Worm (Caenorhabditis elegans) whole organism, L4 larva: ENCODE measurements around the gene ZK637.4.

ENCODE experiments used
- F26F4.8 ChIP-seq: fragments of 200-800 bp; sonication (Bioruptor generic); conservative IDR thresholded peaks from 2 replicates; pipeline ENCODE4 v1.3.6; 2022; ENCODE audit warnings: missing genetic modification characterization, missing compliant biosample characterization
- F37D6.2 ChIP-seq: sonication (generic microtip); optimal IDR thresholded peaks from 2 replicates; lab custom pipeline; 2016; ENCODE audit warnings: mild to moderate bottlenecking, missing genetic modification characterization, missing compliant biosample characterization
- R02D3.7 ChIP-seq: fragments of 150-350 bp; sonication (generic microtip); optimal IDR thresholded peaks from 3 replicates; lab custom pipeline; 2014; ENCODE audit warnings: missing biosample characterization, missing genetic modification characterization
- T20F7.1 ChIP-seq: fragments of 200-800 bp; sonication (Bioruptor generic); optimal IDR thresholded peaks from 2 replicates; lab custom pipeline; 2018; ENCODE audit warnings: mild to moderate bottlenecking, missing genetic modification characterization, missing compliant biosample characterization
- T26A8.4 ChIP-seq: fragments of 200-800 bp; sonication (Bioruptor generic); IDR thresholded peaks from 2 replicates; pipeline ENCODE4 v1.3.6; 2022; ENCODE audit warnings: missing genetic modification characterization, missing compliant biosample characterization
- Y105C5A.15 ChIP-seq: fragments of 200-800 bp; sonication (Bioruptor generic); IDR thresholded peaks from 2 replicates; pipeline ENCODE4 v1.3.6; 2022; ENCODE audit warnings: missing genetic modification characterization, missing compliant biosample characterization
- ZK337.2 ChIP-seq: fragments of 200-800 bp; sonication (Bioruptor generic); IDR thresholded peaks from 2 replicates; pipeline ENCODE4 v1.3.6; 2022; ENCODE audit warnings: missing genetic modification reagents, missing genetic modification characterization, missing compliant biosample characterization
- ZK546.5 ChIP-seq, 2 experiments: sonication (generic microtip); optimal IDR thresholded peaks; 2 replicates each; lab custom pipeline; 2017; ENCODE audit warnings: missing biosample characterization in 2 of 2, missing genetic modification characterization in 2 of 2
- aha-1 ChIP-seq: fragments of 150-350 bp; peaks from one replicate; lab custom pipeline; 2014; ENCODE audit warnings: missing biosample characterization, missing genetic modification characterization
- ama-1 ChIP-seq: fragments of 150-350 bp; optimal IDR thresholded peaks from 2 replicates; lab custom pipeline; 2014; ENCODE audit warnings: inconsistent platforms, mixed read lengths
- ces-1 ChIP-seq: fragments of 150-350 bp; sonication (generic microtip); optimal IDR thresholded peaks from 4 replicates; lab custom pipeline; 2014; ENCODE audit warnings: missing biosample characterization, missing genetic modification reagents, missing genetic modification characterization
- cey-2 ChIP-seq: sonication (generic microtip); optimal IDR thresholded peaks from 3 replicates; lab custom pipeline; 2017; ENCODE audit warnings: missing genetic modification characterization, mild to moderate bottlenecking, missing compliant biosample characterization, antibody characterized with exemption, borderline replicate concordance; ENCODE audit not compliant: insufficient read depth
- daf-8 ChIP-seq: fragments of 200-800 bp; sonication (Bioruptor generic); IDR thresholded peaks from 2 replicates; pipeline ENCODE4 v1.3.6; 2022; ENCODE audit warnings: missing genetic modification characterization, missing compliant biosample characterization
- dmd-6 ChIP-seq: fragments of 200-800 bp; sonication (Bioruptor generic); IDR thresholded peaks from 2 replicates; pipeline ENCODE4 v1.3.6; 2022; ENCODE audit warnings: missing genetic modification reagents, missing genetic modification characterization, missing compliant biosample characterization
- dmd-9 ChIP-seq: fragments of 200-800 bp; sonication (Bioruptor generic); IDR thresholded peaks from 2 replicates; pipeline ENCODE4 v1.3.6; 2022; ENCODE audit warnings: missing genetic modification reagents, missing genetic modification characterization, missing compliant biosample characterization
- duxl-1 ChIP-seq: sonication (generic microtip); optimal IDR thresholded peaks from 2 replicates; lab custom pipeline; 2016; ENCODE audit warnings: mild to moderate bottlenecking, missing genetic modification characterization, moderate library complexity, missing compliant biosample characterization; ENCODE audit not compliant: poor library complexity
- dve-1 ChIP-seq: sonication (generic microtip); optimal IDR thresholded peaks from 2 replicates; lab custom pipeline; 2017; ENCODE audit warnings: antibody characterized with exemption, mild to moderate bottlenecking, missing genetic modification characterization, missing compliant biosample characterization; ENCODE audit not compliant: insufficient read depth
- egl-43 ChIP-seq: fragments of 200-800 bp; sonication (Bioruptor generic); IDR thresholded peaks from 2 replicates; pipeline ENCODE4 v1.3.6; 2022; ENCODE audit warnings: missing genetic modification reagents, missing genetic modification characterization, missing compliant biosample characterization
- hif-1 ChIP-seq, 2 experiments: sonication (generic microtip); optimal IDR thresholded peaks; 2 replicates each; lab custom pipeline; 2016 to 2017; ENCODE audit warnings: missing compliant biosample characterization in 2 of 2, missing genetic modification characterization in 2 of 2, missing genetic modification reagents in 2 of 2, missing genotype in 2 of 2, mild to moderate bottlenecking in 1 of 2
- hlh-30 ChIP-seq: sonication (generic microtip); optimal IDR thresholded peaks from 2 replicates; lab custom pipeline; 2017; ENCODE audit warnings: antibody characterized with exemption, mild to moderate bottlenecking, missing genetic modification characterization, missing compliant biosample characterization; ENCODE audit not compliant: insufficient read depth
- hmg-1.1 ChIP-seq: fragments of 200-800 bp; sonication (Bioruptor generic); IDR thresholded peaks from 2 replicates; pipeline ENCODE4 v1.3.6; 2022; ENCODE audit warnings: missing genetic modification reagents, missing genetic modification characterization, missing compliant biosample characterization
- lim-7 ChIP-seq: fragments of 200-800 bp; sonication (Bioruptor generic); IDR thresholded peaks from 2 replicates; pipeline ENCODE4 v1.3.6; 2022; ENCODE audit warnings: missing genetic modification characterization, missing compliant biosample characterization
- lin-13 ChIP-seq: fragments of 150-350 bp; optimal IDR thresholded peaks from 2 replicates; lab custom pipeline; 2014; ENCODE audit warnings: missing biosample characterization, missing genetic modification reagents, missing genetic modification characterization
- madf-5 ChIP-seq, 2 experiments: fragments of 200-800 bp; sonication (Bioruptor generic); IDR thresholded peaks; 2 replicates each; pipeline ENCODE4 v1.3.6; 2022; ENCODE audit warnings: missing compliant biosample characterization in 2 of 2, missing genetic modification characterization in 2 of 2
- madf-9 ChIP-seq: fragments of 200-800 bp; sonication (Bioruptor generic); conservative IDR thresholded peaks from 2 replicates; pipeline ENCODE4 v1.3.6; 2022; ENCODE audit warnings: missing genetic modification reagents, missing genetic modification characterization, missing compliant biosample characterization
- mes-2 ChIP-seq: sonication (generic microtip); optimal IDR thresholded peaks from 2 replicates; lab custom pipeline; 2016; ENCODE audit warnings: missing genotype, mild to moderate bottlenecking, missing genetic modification characterization, missing compliant biosample characterization; ENCODE audit not compliant: poor library complexity, severe bottlenecking
- mxl-2 ChIP-seq: fragments of 200-800 bp; sonication (Bioruptor generic); conservative IDR thresholded peaks from 2 replicates; pipeline ENCODE4 v1.3.6; 2022; ENCODE audit warnings: missing genetic modification reagents, missing genetic modification characterization, missing compliant biosample characterization
- nhr-11 ChIP-seq: fragments of 150-350 bp; optimal IDR thresholded peaks from 2 replicates; lab custom pipeline; 2014; ENCODE audit warnings: missing biosample characterization, missing genetic modification characterization
- nhr-25 ChIP-seq: sonication (generic microtip); optimal IDR thresholded peaks from 2 replicates; lab custom pipeline; 2017; ENCODE audit warnings: missing genetic modification characterization, mild to moderate bottlenecking, missing compliant biosample characterization, antibody characterized with exemption, moderate library complexity, borderline replicate concordance; ENCODE audit not compliant: insufficient read depth
- nhr-28 ChIP-seq: fragments of 150-350 bp; optimal IDR thresholded peaks from 2 replicates; lab custom pipeline; 2014; ENCODE audit warnings: missing biosample characterization, missing genetic modification characterization
- nhr-6 ChIP-seq: fragments of 150-350 bp; optimal IDR thresholded peaks from 2 replicates; lab custom pipeline; 2014; ENCODE audit warnings: missing biosample characterization, missing genetic modification characterization
- pha-4 ChIP-seq, 2 experiments: fragments of 150-350 bp in 1 of 2; fragments of 200-800 bp in 1 of 2; sonication (Bioruptor generic) in 1 of 2; IDR thresholded peaks in 1 of 2; optimal IDR thresholded peaks in 1 of 2; 2 replicates each; pipeline versions ENCODE4 v1.3.6 to Lab custom; 2014 to 2022; ENCODE audit warnings: missing genetic modification characterization in 2 of 2, missing genetic modification reagents in 2 of 2, missing biosample characterization in 1 of 2, missing compliant biosample characterization in 1 of 2
- pqm-1 ChIP-seq: sonication (generic microtip); optimal IDR thresholded peaks from 2 replicates; lab custom pipeline; 2017; ENCODE audit warnings: missing biosample characterization, missing genetic modification characterization
- rbr-2 ChIP-seq: sonication (generic microtip); optimal IDR thresholded peaks from 2 replicates; lab custom pipeline; 2016; ENCODE audit warnings: missing genotype, missing genetic modification characterization, missing compliant biosample characterization
- saeg-2 ChIP-seq: fragments of 200-800 bp; sonication (Bioruptor generic); IDR thresholded peaks from 2 replicates; pipeline ENCODE4 v1.3.6; 2022; ENCODE audit warnings: missing genetic modification reagents, missing genetic modification characterization, missing compliant biosample characterization
- sdz-12 ChIP-seq: fragments of 200-800 bp; sonication (Bioruptor generic); optimal IDR thresholded peaks from 2 replicates; lab custom pipeline; 2018; ENCODE audit warnings: mild to moderate bottlenecking, missing genetic modification characterization, missing compliant biosample characterization
- set-16 ChIP-seq: fragments of 200-800 bp; sonication (Bioruptor generic); IDR thresholded peaks from 2 replicates; pipeline ENCODE4 v1.3.6; 2022; ENCODE audit warnings: missing genetic modification reagents, missing genetic modification characterization, missing compliant biosample characterization
- snpc-4 ChIP-seq: fragments of 150-350 bp; optimal IDR thresholded peaks from 2 replicates; lab custom pipeline; 2014; ENCODE audit warnings: missing biosample characterization, missing genetic modification characterization
- spr-3 ChIP-seq: fragments of 200-800 bp; sonication (Bioruptor generic); optimal IDR thresholded peaks from 2 replicates; lab custom pipeline; 2018; ENCODE audit warnings: mild to moderate bottlenecking, missing genetic modification characterization, missing compliant biosample characterization
- tra-1 ChIP-seq: fragments of 200-800 bp; sonication (Bioruptor generic); IDR thresholded peaks from 2 replicates; pipeline ENCODE4 v1.3.6; 2022; ENCODE audit warnings: missing genetic modification reagents, missing genetic modification characterization, missing compliant biosample characterization
- unc-130 ChIP-seq: sonication (generic microtip); optimal IDR thresholded peaks from 2 replicates; lab custom pipeline; 2016; ENCODE audit warnings: missing genetic modification reagents, missing genetic modification characterization, missing compliant biosample characterization
- unc-39 ChIP-seq: sonication (generic microtip); optimal IDR thresholded peaks from 2 replicates; lab custom pipeline; 2017; ENCODE audit warnings: missing biosample characterization, missing genetic modification characterization
- vab-7 ChIP-seq: fragments of 200-800 bp; sonication (Bioruptor generic); IDR thresholded peaks from 2 replicates; pipeline ENCODE4 v1.3.6; 2022; ENCODE audit warnings: missing genetic modification reagents, missing genetic modification characterization, missing compliant biosample characterization
- zag-1 ChIP-seq: fragments of 150-350 bp; optimal IDR thresholded peaks from 2 replicates; lab custom pipeline; 2014; ENCODE audit warnings: missing biosample characterization, missing genetic modification characterization
- zfp-3 ChIP-seq: fragments of 200-800 bp; sonication (Bioruptor generic); conservative IDR thresholded peaks from 2 replicates; pipeline ENCODE4 v1.3.6; 2022; ENCODE audit warnings: missing genetic modification reagents, missing genetic modification characterization, missing compliant biosample characterization
- ztf-7 ChIP-seq: fragments of 150-350 bp; optimal IDR thresholded peaks from 2 replicates; lab custom pipeline; 2014; ENCODE audit warnings: missing biosample characterization, missing genetic modification characterization

Gene ZK637.4

ce11 chrIII:8873045-8873457 is 20.5 kb upstream of the ZK637.4 start (continued):
- no peak for TF ChIP-seq ztf-7 (tag; lab: Kevin White, UChicago)
- TF ChIP-seq F26F4.8 (GFP tag; lab: Robert Waterston, UW): 0 out of 2 replicates have a peak, but pooled peaks have one; percentile 58
- peak; percentile 40; the same call in 1 of the 2 replicates for TF ChIP-seq T26A8.4
- TF ChIP-seq sdz-12 (GFP tag; lab: Kevin White, UChicago): no peak
- peak; percentile 33; the same call in 1 of the 2 replicates for TF ChIP-seq lim-7 (GFP tag; lab: Robert Waterston, UW)

ce11 chrIII:8873990-8874668 is 19.4 kb upstream of the ZK637.4 start:
- TF ChIP-seq F26F4.8 (GFP tag; lab: Robert Waterston, UW) (no peak), ama-1 (lab: Kevin White, UChicago) (peak; percentile 94), lim-7 (GFP tag; lab: Robert Waterston, UW) (no peak), saeg-2 (GFP tag; lab: Robert Waterston, UW) (no peak), dmd-9 (GFP tag; lab: Robert Waterston, UW) (no peak), unc-39 (tag; lab: Kevin White, UChicago) (no peak), Y105C5A.15 (GFP tag; lab: Robert Waterston, UW) (no peak), vab-7 (GFP tag; lab: Robert Waterston, UW) (peak; percentile 37; the same call in 1 of the 2 replicates), aha-1 (tag; lab: Kevin White, UChicago) (peak; percentile 98), tra-1 (GFP tag; lab: Robert Waterston, UW) (0 out of 2 replicates have a peak, but pooled peaks have one; percentile 5), hif-1 (tag; optimal IDR thresholded peaks at IDR 0.05; lab: Kevin White, UChicago) (peak in 1 of 2 experiments; percentile 55), ZK337.2 (no peak), ztf-7 (tag; lab: Kevin White, UChicago) (peak; percentile 22), nhr-25 (tag; lab: Kevin White, UChicago) (peak; percentile 12), hmg-1.1 (peak; percentile 86), pha-4 (GFP tag; IDR thresholded peaks at IDR 0.05; lab: Robert Waterston, UW) (no peak), pha-4 (tag; optimal IDR thresholded peaks at IDR 0.05; lab: Kevin White, UChicago) (no peak), dmd-6 (GFP tag; lab: Robert Waterston, UW) (peak; percentile 25), daf-8 (GFP tag; lab: Robert Waterston, UW) (no peak), R02D3.7 (tag; lab: Kevin White, UChicago) (no peak), zag-1 (tag; lab: Kevin White, UChicago) (no peak), rbr-2 (peak; percentile 87), pqm-1 (tag; lab: Kevin White, UChicago) (no peak), ZK546.5 (tag; optimal IDR thresholded peaks at IDR 0.05; lab: Kevin White, UChicago) (no peak), cey-2 (tag; lab: Kevin White, UChicago) (no peak), nhr-28 (tag; lab: Kevin White, UChicago) (peak; percentile 71), zfp-3 (GFP tag; lab: Robert Waterston, UW) (no peak), mxl-2 (no peak), unc-130 (no peak), madf-5 (GFP tag; IDR thresholded peaks at IDR 0.05; lab: Robert Waterston, UW) (no peak), lin-13 (peak; percentile 43), F37D6.2 (tag; lab: Kevin White, UChicago) (peak; percentile 81), madf-9 (GFP tag; lab: Robert Waterston, UW) (no peak), nhr-11 (tag; lab: Kevin White, UChicago) (peak; percentile 87), T20F7.1 (GFP tag; lab: Kevin White, UChicago) (no peak), hlh-30 (tag; lab: Kevin White, UChicago) (peak; percentile 56), dve-1 (tag; lab: Kevin White, UChicago) (peak; percentile 38), nhr-6 (tag; lab: Kevin White, UChicago) (peak; percentile 62), duxl-1 (no peak), snpc-4 (no peak), set-16 (GFP tag; lab: Robert Waterston, UW) (peak; percentile 82), ces-1 (GFP tag; lab: Kevin White, UChicago) (no peak), spr-3 (no peak), egl-43 (GFP tag; lab: Robert Waterston, UW) (no peak), mes-2 (tag; lab: Kevin White, UChicago) (peak; percentile 60)
